Worm (Caenorhabditis elegans) whole organism, L1 larva: ENCODE data around the gene nuo-5.

Experiments used
- C16A3.4 ChIP-seq: fragments of 150-350 bp; optimal IDR thresholded peaks from 2 replicates; lab custom pipeline; 2014; ENCODE audit warnings: missing biosample characterization, missing genetic modification characterization
- Y116A8C.19 ChIP-seq: sonication (generic microtip); optimal IDR thresholded peaks from 2 replicates; lab custom pipeline; 2016; ENCODE audit warnings: missing compliant biosample characterization, missing genetic modification characterization, borderline replicate concordance
- alr-1 ChIP-seq: fragments of 200-800 bp; sonication (Bioruptor generic); optimal IDR thresholded peaks from 2 replicates; lab custom pipeline; 2018; ENCODE audit warnings: borderline replicate concordance, mild to moderate bottlenecking, missing genetic modification characterization, missing compliant biosample characterization
- ama-1 ChIP-seq: fragments of 150-350 bp; optimal IDR thresholded peaks from 2 replicates; lab custom pipeline; 2014
- blmp-1 ChIP-seq: fragments of 150-350 bp; optimal IDR thresholded peaks from 2 replicates; lab custom pipeline; 2014; ENCODE audit warnings: missing biosample characterization, missing genetic modification characterization
- ceh-63 ChIP-seq: fragments of 200-800 bp; sonication (Bioruptor generic); optimal IDR thresholded peaks from 2 replicates; lab custom pipeline; 2018; ENCODE audit warnings: mild to moderate bottlenecking, missing genetic modification characterization, missing compliant biosample characterization
- ceh-8 ChIP-seq: fragments of 200-800 bp; sonication (Bioruptor generic); optimal IDR thresholded peaks from 2 replicates; lab custom pipeline; 2018; ENCODE audit warnings: mild to moderate bottlenecking, missing genetic modification characterization, moderate library complexity, missing compliant biosample characterization
- ceh-82 ChIP-seq, 3 experiments: fragments of 150-350 bp in 1 of 3; sonication (generic microtip) in 2 of 3; optimal IDR thresholded peaks; 2 replicates each; lab custom pipeline; 2014 to 2017; ENCODE audit warnings: missing biosample characterization in 3 of 3, missing genetic modification characterization in 3 of 3
- ces-1 ChIP-seq: fragments of 150-350 bp; optimal IDR thresholded peaks from 2 replicates; lab custom pipeline; 2014; ENCODE audit warnings: missing biosample characterization, missing genetic modification reagents, missing genetic modification characterization
- dsc-1 ChIP-seq: sonication (generic microtip); optimal IDR thresholded peaks from 2 replicates; lab custom pipeline; 2016; ENCODE audit warnings: mild to moderate bottlenecking, missing genetic modification characterization, missing compliant biosample characterization
- efl-1 ChIP-seq, 4 experiments: fragments of 150-350 bp; optimal IDR thresholded peaks in 3 of 4; peaks in 1 of 4; 1 replicate in 1 of 4; 2 replicates in 3 of 4; lab custom pipeline; 2014; ENCODE audit warnings: missing biosample characterization in 2 of 4, missing genetic modification characterization in 2 of 4, missing genetic modification reagents in 2 of 4
- egl-13 ChIP-seq: sonication (generic microtip); optimal IDR thresholded peaks from 2 replicates; lab custom pipeline; 2016; ENCODE audit warnings: missing genotype, missing genetic modification reagents, missing genetic modification characterization, missing compliant biosample characterization
- elt-2 ChIP-seq: sonication (generic microtip); optimal IDR thresholded peaks from 2 replicates; lab custom pipeline; 2016; ENCODE audit warnings: missing genetic modification characterization, mild to moderate bottlenecking, inconsistent platforms, missing compliant biosample characterization, missing genetic modification reagents
- ets-5 ChIP-seq: fragments of 200-800 bp; sonication (Bioruptor generic); IDR thresholded peaks from 2 replicates; pipeline ENCODE4 v1.3.6; 2022; ENCODE audit warnings: missing genetic modification characterization, missing compliant biosample characterization
- fkh-4 ChIP-seq: sonication (generic microtip); optimal IDR thresholded peaks from 2 replicates; lab custom pipeline; 2016; ENCODE audit warnings: missing compliant biosample characterization, missing genetic modification characterization, borderline replicate concordance
- fkh-8 ChIP-seq: sonication (generic microtip); optimal IDR thresholded peaks from 2 replicates; lab custom pipeline; 2016; ENCODE audit warnings: mild to moderate bottlenecking, missing genetic modification characterization, missing compliant biosample characterization
- fos-1 ChIP-seq: fragments of 150-350 bp; optimal IDR thresholded peaks from 2 replicates; lab custom pipeline; 2014; ENCODE audit warnings: missing biosample characterization, missing genetic modification characterization
- irx-1 ChIP-seq: sonication (generic microtip); optimal IDR thresholded peaks from 2 replicates; lab custom pipeline; 2016; ENCODE audit warnings: missing genetic modification characterization, missing compliant biosample characterization
- lin-13 ChIP-seq: fragments of 150-350 bp; optimal IDR thresholded peaks from 2 replicates; lab custom pipeline; 2014; ENCODE audit warnings: missing biosample characterization, missing genetic modification reagents, missing genetic modification characterization
- lin-35 ChIP-seq, 2 experiments: fragments of 150-350 bp; optimal IDR thresholded peaks; 2 replicates each; lab custom pipeline; 2014; ENCODE audit warnings: missing biosample characterization in 2 of 2, missing genetic modification characterization in 2 of 2, missing genetic modification reagents in 2 of 2
- mdl-1 ChIP-seq, 2 experiments: fragments of 150-350 bp; optimal IDR thresholded peaks; 2 replicates each; lab custom pipeline; 2014 to 2017; ENCODE audit warnings: missing biosample characterization in 2 of 2, missing genetic modification characterization in 2 of 2, inconsistent platforms in 1 of 2
- mef-2 ChIP-seq: fragments of 150-350 bp; optimal IDR thresholded peaks from 2 replicates; lab custom pipeline; 2014; ENCODE audit warnings: missing biosample characterization, missing genetic modification characterization
- nhr-11 ChIP-seq: fragments of 150-350 bp; optimal IDR thresholded peaks from 2 replicates; lab custom pipeline; 2014; ENCODE audit warnings: missing biosample characterization, missing genetic modification characterization
- nhr-47 ChIP-seq: sonication (generic microtip); optimal IDR thresholded peaks from 2 replicates; lab custom pipeline; 2016; ENCODE audit warnings: mild to moderate bottlenecking, missing genetic modification characterization, moderate library complexity, missing compliant biosample characterization
- nhr-77 ChIP-seq: fragments of 150-350 bp; optimal IDR thresholded peaks from 2 replicates; lab custom pipeline; 2014; ENCODE audit warnings: missing biosample characterization, missing genetic modification characterization
- nhr-84 ChIP-seq: sonication (generic microtip); optimal IDR thresholded peaks from 2 replicates; lab custom pipeline; 2017; ENCODE audit warnings: missing biosample characterization, missing genetic modification characterization
- nhr-90 ChIP-seq: sonication (generic microtip); optimal IDR thresholded peaks from 2 replicates; lab custom pipeline; 2016; ENCODE audit warnings: mild to moderate bottlenecking, missing genetic modification characterization, missing compliant biosample characterization; ENCODE audit not compliant: poor library complexity
- pax-3 ChIP-seq: fragments of 200-800 bp; sonication (Bioruptor generic); optimal IDR thresholded peaks from 2 replicates; lab custom pipeline; 2018; ENCODE audit warnings: mild to moderate bottlenecking, missing genetic modification characterization, moderate library complexity, missing compliant biosample characterization
- pqm-1 ChIP-seq: sonication (generic microtip); optimal IDR thresholded peaks from 3 replicates; lab custom pipeline; 2017; ENCODE audit warnings: missing biosample characterization, missing genetic modification characterization
- skn-1 ChIP-seq: fragments of 150-350 bp; optimal IDR thresholded peaks from 2 replicates; lab custom pipeline; 2014; ENCODE audit warnings: missing biosample characterization, missing genetic modification characterization
- snu-23 ChIP-seq: sonication (generic microtip); optimal IDR thresholded peaks from 2 replicates; lab custom pipeline; 2016; ENCODE audit warnings: missing genetic modification characterization, missing compliant biosample characterization
- swsn-7 ChIP-seq: sonication (generic microtip); optimal IDR thresholded peaks from 2 replicates; lab custom pipeline; 2016; ENCODE audit warnings: missing genetic modification characterization, missing compliant biosample characterization
- tlp-1 ChIP-seq: fragments of 150-350 bp; optimal IDR thresholded peaks from 2 replicates; lab custom pipeline; 2014; ENCODE audit warnings: missing biosample characterization, missing genetic modification characterization
- unc-62 ChIP-seq: fragments of 150-350 bp; optimal IDR thresholded peaks from 2 replicates; lab custom pipeline; 2014; ENCODE audit warnings: missing biosample characterization, missing genetic modification reagents, missing genetic modification characterization
- unc-98 ChIP-seq: fragments of 200-800 bp; sonication (Bioruptor generic); IDR thresholded peaks from 2 replicates; pipeline ENCODE4 v1.3.6; 2022; ENCODE audit warnings: missing genetic modification characterization, missing compliant biosample characterization
- ztf-11 ChIP-seq, 2 experiments: sonication (generic microtip); optimal IDR thresholded peaks; 2 replicates each; lab custom pipeline; 2016 to 2017; ENCODE audit warnings: missing genetic modification characterization in 2 of 2, missing biosample characterization in 1 of 2, missing compliant biosample characterization in 1 of 2

nuo-5 gene

ce11 chrV:2706379-2706778 lies 7.6 kb downstream of the nuo-5 start:
- TF ChIP-seq fos-1 = no peak
- no peak for TF ChIP-seq pqm-1
- no peak for TF ChIP-seq efl-1 (optimal IDR thresholded peaks at IDR 0.05; lab: Kevin White, UChicago)
- TF ChIP-seq efl-1 (GFP tag; optimal IDR thresholded peaks at IDR 0.05 in 1 of 2; lab: Kevin White, UChicago) = peak in 1 of 2 experiments; percentile 71
- TF ChIP-seq nhr-90 (tag; lab: Kevin White, UChicago) = no peak
- no peak for TF ChIP-seq C16A3.4
- TF ChIP-seq ces-1 = no peak
- TF ChIP-seq mdl-1 (tag; optimal IDR thresholded peaks at IDR 0.05; lab: Kevin White, UChicago) = no peak

- TF ChIP-seq unc-62 (GFP tag; lab: Kevin White, UChicago) (no peak), ztf-11 (tag; optimal IDR thresholded peaks at IDR 0.05; lab: Kevin White, UChicago) (no peak), egl-13 (tag; lab: Kevin White, UChicago) (no peak), nhr-90 (tag; lab: Kevin White, UChicago) (no peak), irx-1 (tag; lab: Kevin White, UChicago) (no peak), swsn-7 (tag; lab: Kevin White, UChicago) (no peak), nhr-77 (tag; lab: Kevin White, UChicago) (no peak), nhr-84 (tag; lab: Kevin White, UChicago) (no peak), alr-1 (tag; lab: Kevin White, UChicago) (no peak), ama-1 (lab: Kevin White, UChicago) (no peak), ceh-8 (GFP tag; lab: Kevin White, UChicago) (no peak), efl-1 (optimal IDR thresholded peaks at IDR 0.05; lab: Kevin White, UChicago) (no peak), efl-1 (GFP tag; optimal IDR thresholded peaks at IDR 0.05 in 1 of 2; lab: Kevin White, UChicago) (no peak), dsc-1 (tag; lab: Kevin White, UChicago) (no peak), ceh-63 (no peak), ets-5 (no peak), unc-98 (GFP tag; lab: Robert Waterston, UW) (no peak), nhr-47 (no peak), nhr-11 (tag; lab: Kevin White, UChicago) (no peak), blmp-1 (tag; lab: Kevin White, UChicago) (no peak), Y116A8C.19 (tag; lab: Kevin White, UChicago) (no peak)
Measured at ce11 chrV:2710192-2710591, 11.4 kb downstream of the nuo-5 start.

- no peak for TF ChIP-seq skn-1 (tag; lab: Kevin White, UChicago)
- TF ChIP-seq mef-2 (tag; lab: Kevin White, UChicago) = no peak
- TF ChIP-seq lin-13 (GFP tag; lab: Kevin White, UChicago) = no peak
- peak; percentile 63 for TF ChIP-seq elt-2 (tag; lab: Kevin White, UChicago)
- no peak for TF ChIP-seq fkh-8 (tag; lab: Kevin White, UChicago)
- no peak for TF ChIP-seq snu-23 (GFP tag; lab: Kevin White, UChicago)
- TF ChIP-seq nhr-84 (tag; lab: Kevin White, UChicago) = no peak
- peak in 1 of 2 experiments; percentile 11 for TF ChIP-seq lin-35 (GFP tag; optimal IDR thresholded peaks at IDR 0.05; lab: Kevin White, UChicago)
- TF ChIP-seq ama-1 (lab: Kevin White, UChicago) = no peak
- no peak for TF ChIP-seq fkh-4 (tag; lab: Kevin White, UChicago)
Measured at ce11 chrV:2711429-2711828, 12.7 kb downstream of the nuo-5 start, which contains the start of gene C24B9.3. C24B9.3 (minus strand) TSS chrV:2711599.

- TF ChIP-seq pax-3 (peak; percentile 18), irx-1 (tag; lab: Kevin White, UChicago) (no peak), tlp-1 (tag; lab: Kevin White, UChicago) (no peak), nhr-77 (tag; lab: Kevin White, UChicago) (no peak), ceh-63 (no peak), ceh-82 (tag; optimal IDR thresholded peaks at IDR 0.05; lab: Kevin White, UChicago) (no peak)
Measured at ce11 chrV:2713532-2713931, 14.8 kb downstream of the nuo-5 start, which contains the start of gene srt-28. srt-28 (minus strand) TSS chrV:2713632.
